Worm (Caenorhabditis elegans) whole organism, L2 larva: ENCODE results near the gene C35B1.7.
A peak's percentile ranks its signal among the peaks of the same experiment; 100 is the strongest.

ENCODE experiments used
- R02D3.7 ChIP-seq: fragments of 150-350 bp; optimal IDR thresholded peaks from 2 replicates; lab custom pipeline; 2014; ENCODE audit warnings: missing biosample characterization, missing genetic modification characterization
- Y55F3AM.14 ChIP-seq: fragments of 200-800 bp; sonication (Bioruptor generic); optimal IDR thresholded peaks from 2 replicates; lab custom pipeline; 2018; ENCODE audit warnings: mild to moderate bottlenecking, missing genetic modification characterization, missing compliant biosample characterization
- alr-1 ChIP-seq: fragments of 150-350 bp; optimal IDR thresholded peaks from 2 replicates; lab custom pipeline; 2014; ENCODE audit warnings: missing biosample characterization, missing genetic modification characterization
- aly-2 ChIP-seq: fragments of 150-350 bp; optimal IDR thresholded peaks from 2 replicates; lab custom pipeline; 2014; ENCODE audit warnings: missing biosample characterization, missing genetic modification characterization
- ceh-16 ChIP-seq: fragments of 150-350 bp; optimal IDR thresholded peaks from 2 replicates; lab custom pipeline; 2014; ENCODE audit warnings: missing biosample characterization, missing genetic modification characterization
- ceh-82 ChIP-seq: fragments of 150-350 bp; optimal IDR thresholded peaks from 2 replicates; lab custom pipeline; 2014; ENCODE audit warnings: missing biosample characterization, missing genetic modification characterization
- dmd-4 ChIP-seq: sonication (generic microtip); optimal IDR thresholded peaks from 2 replicates; lab custom pipeline; 2017; ENCODE audit warnings: missing biosample characterization, missing genetic modification characterization
- elt-1 ChIP-seq: fragments of 150-350 bp; optimal IDR thresholded peaks from 2 replicates; lab custom pipeline; 2014; ENCODE audit warnings: missing biosample characterization, missing genetic modification characterization
- fos-1 ChIP-seq: fragments of 150-350 bp; optimal IDR thresholded peaks from 2 replicates; lab custom pipeline; 2014; ENCODE audit warnings: missing biosample characterization, missing genetic modification characterization
- lin-11 ChIP-seq: fragments of 150-350 bp; sonication (generic microtip); optimal IDR thresholded peaks from 2 replicates; lab custom pipeline; 2014; ENCODE audit warnings: missing biosample characterization, missing genetic modification characterization, inconsistent platforms, mixed read lengths
- lin-13 ChIP-seq: fragments of 150-350 bp; optimal IDR thresholded peaks from 2 replicates; lab custom pipeline; 2014; ENCODE audit warnings: missing biosample characterization, missing genetic modification reagents, missing genetic modification characterization
- nhr-10 ChIP-seq: sonication (generic microtip); optimal IDR thresholded peaks from 2 replicates; lab custom pipeline; 2017; ENCODE audit warnings: missing biosample characterization, missing genetic modification characterization
- nhr-11 ChIP-seq: fragments of 150-350 bp; optimal IDR thresholded peaks from 2 replicates; lab custom pipeline; 2014; ENCODE audit warnings: missing biosample characterization, missing genetic modification characterization
- nhr-12 ChIP-seq: fragments of 150-350 bp; optimal IDR thresholded peaks from 2 replicates; lab custom pipeline; 2014; ENCODE audit warnings: missing biosample characterization, missing genetic modification characterization
- nhr-129 ChIP-seq: fragments of 150-350 bp; optimal IDR thresholded peaks from 2 replicates; lab custom pipeline; 2014; ENCODE audit warnings: missing biosample characterization, missing genetic modification characterization
- nhr-23 ChIP-seq: fragments of 150-350 bp; optimal IDR thresholded peaks from 2 replicates; lab custom pipeline; 2014; ENCODE audit warnings: missing biosample characterization, missing genetic modification reagents, missing genetic modification characterization
- nhr-25 ChIP-seq: fragments of 150-350 bp; sonication (generic microtip); optimal IDR thresholded peaks from 3 replicates; lab custom pipeline; 2014; ENCODE audit warnings: missing biosample characterization, missing genetic modification characterization
- nhr-6 ChIP-seq: fragments of 150-350 bp; optimal IDR thresholded peaks from 2 replicates; lab custom pipeline; 2014; ENCODE audit warnings: missing biosample characterization, missing genetic modification characterization
- peb-1 ChIP-seq: fragments of 150-350 bp; optimal IDR thresholded peaks from 2 replicates; lab custom pipeline; 2014; ENCODE audit warnings: missing biosample characterization, missing genetic modification characterization
- skn-1 ChIP-seq: sonication (generic microtip); optimal IDR thresholded peaks from 2 replicates; lab custom pipeline; 2017; ENCODE audit warnings: missing biosample characterization, missing genetic modification characterization
- sma-3 ChIP-seq: sonication (generic microtip); optimal IDR thresholded peaks from 2 replicates; lab custom pipeline; 2016; ENCODE audit warnings: missing genetic modification reagents, missing genetic modification characterization, missing compliant biosample characterization
- sma-9 ChIP-seq, 2 experiments: fragments of 150-350 bp in 1 of 2; sonication (generic microtip) in 1 of 2; optimal IDR thresholded peaks; 2 replicates each; lab custom pipeline; 2014 to 2016; ENCODE audit warnings: missing genetic modification characterization in 2 of 2, mild to moderate bottlenecking in 1 of 2, missing biosample characterization in 1 of 2, missing compliant biosample characterization in 1 of 2, missing genetic modification reagents in 1 of 2, moderate library complexity in 1 of 2
- snpc-4 ChIP-seq: fragments of 150-350 bp; optimal IDR thresholded peaks from 2 replicates; lab custom pipeline; 2014; ENCODE audit warnings: missing biosample characterization, missing genetic modification characterization
- unc-55 ChIP-seq: fragments of 150-350 bp; sonication (generic microtip); optimal IDR thresholded peaks from 3 replicates; lab custom pipeline; 2014; ENCODE audit warnings: missing biosample characterization, missing genetic modification reagents, missing genetic modification characterization
- unc-62 ChIP-seq: fragments of 150-350 bp; optimal IDR thresholded peaks from 2 replicates; lab custom pipeline; 2014; ENCODE audit warnings: missing biosample characterization, missing genetic modification reagents, missing genetic modification characterization
- zag-1 ChIP-seq: fragments of 150-350 bp; optimal IDR thresholded peaks from 2 replicates; lab custom pipeline; 2014; ENCODE audit warnings: missing biosample characterization, missing genetic modification characterization
- ztf-4 ChIP-seq: fragments of 150-350 bp; optimal IDR thresholded peaks from 2 replicates; lab custom pipeline; 2014; ENCODE audit warnings: missing biosample characterization, missing genetic modification characterization

Gene C35B1.7

ce11 chrIV:4144784-4145183 lies 35.9 kb downstream of the C35B1.7 start, which contains the start of gene R07C12.3:
Gene R07C12.3, plus strand, starts transcription at chrIV:4145084.
- TF ChIP-seq fos-1 (tag; lab: Kevin White, UChicago) (no peak), ceh-16 (tag; lab: Kevin White, UChicago) (no peak), unc-55 (GFP tag; lab: Kevin White, UChicago) (no peak), sma-3 (GFP tag; lab: Kevin White, UChicago) (no peak), sma-9 (GFP tag; optimal IDR thresholded peaks at IDR 0.05; lab: Kevin White, UChicago) (no peak), sma-9 (tag; optimal IDR thresholded peaks at IDR 0.05; lab: Kevin White, UChicago) (no peak), nhr-11 (tag; lab: Kevin White, UChicago) (no peak), nhr-10 (tag; lab: Kevin White, UChicago) (no peak), ztf-4 (tag; lab: Kevin White, UChicago) (no peak), lin-13 (GFP tag; lab: Kevin White, UChicago) (no peak), dmd-4 (tag; lab: Kevin White, UChicago) (no peak), Y55F3AM.14 (GFP tag; lab: Kevin White, UChicago) (no peak), elt-1 (tag; lab: Kevin White, UChicago) (no peak), nhr-12 (tag; lab: Kevin White, UChicago) (no peak), snpc-4 (tag; lab: Kevin White, UChicago) (no peak), alr-1 (tag; lab: Kevin White, UChicago) (no peak), skn-1 (no peak), peb-1 (tag; lab: Kevin White, UChicago) (no peak), nhr-129 (no peak)
- TF ChIP-seq, all 48 proteins: peak for 0

ce11 chrIV:4147891-4148290 lies 39.0 kb downstream of the C35B1.7 start:
- TF ChIP-seq nhr-129 (no peak), aly-2 (tag; lab: Kevin White, UChicago) (no peak), ceh-16 (tag; lab: Kevin White, UChicago) (no peak), ceh-82 (tag; lab: Kevin White, UChicago) (no peak), fos-1 (tag; lab: Kevin White, UChicago) (peak; percentile 91)

- TF ChIP-seq fos-1 (tag; lab: Kevin White, UChicago) = peak; percentile 9
- TF ChIP-seq nhr-6 (tag; lab: Kevin White, UChicago) = no peak
- no peak for TF ChIP-seq unc-62
Observed at ce11 chrIV:4150138-4150537, 41.3 kb downstream of the C35B1.7 start.

ce11 chrIV:4152143-4152542 lies 43.3 kb downstream of the C35B1.7 start, which contains the start of the genes K08D10.10 and R07C12.1:
Gene K08D10.10, plus strand, starts transcription at chrIV:4152235.
Gene R07C12.1, plus strand, starts transcription at chrIV:4152456.
- TF ChIP-seq R02D3.7 (tag; lab: Kevin White, UChicago) (no peak), lin-13 (GFP tag; lab: Kevin White, UChicago) (no peak), nhr-129 (no peak), ztf-4 (tag; lab: Kevin White, UChicago) (no peak), Y55F3AM.14 (GFP tag; lab: Kevin White, UChicago) (no peak), zag-1 (tag; lab: Kevin White, UChicago) (no peak), fos-1 (tag; lab: Kevin White, UChicago) (peak; percentile 69)
- TF ChIP-seq, all 48 proteins: peak for 1

- no peak for TF ChIP-seq nhr-23 (tag; lab: Kevin White, UChicago)
- TF ChIP-seq nhr-129 = no peak
- peak; percentile 0 for TF ChIP-seq fos-1 (tag; lab: Kevin White, UChicago)
- no peak for TF ChIP-seq lin-11 (tag; lab: Kevin White, UChicago)
- TF ChIP-seq nhr-25 (tag; lab: Kevin White, UChicago) = no peak
Observed at ce11 chrIV:4154641-4155040, 45.8 kb downstream of the C35B1.7 start, which contains the start of gene K08D10.14. Gene K08D10.14, plus strand, starts transcription at chrIV:4154941.
